Fruit fly (Drosophila melanogaster) S2 (cell line): Measurements from ENCODE around the gene rdgB.

Source experiments
- CG8478 ChIP-seq: fragments of >200 bp; optimal IDR thresholded peaks from 2 replicates; lab custom pipeline; 2018
- CTCF ChIP-seq, 2 experiments: fragments of >200 bp; optimal IDR thresholded peaks; 2 replicates each; lab custom pipeline; 2018

dm6 chrX:13814058-13814457 is 51.5 kb downstream of the rdgB start:
- TF ChIP-seq CG8478 (lab: Kevin White, UChicago) (no peak), CTCF (optimal IDR thresholded peaks at IDR 0.05; lab: Kevin White, UChicago) (no peak)
